Fruit fly (Drosophila melanogaster) whole organism, embryonic: ENCODE measurements around the gene Art8.
A peak's percentile ranks its signal among the peaks of the same experiment; 100 is the strongest.

Source experiments
- Atf-2 ChIP-seq: fragments of 200-800 bp; sonication (Bioruptor generic); optimal IDR thresholded peaks from 2 replicates; lab custom pipeline; 2016; ENCODE audit warnings: missing biosample characterization, missing genetic modification characterization
- Awh ChIP-seq: fragments of 200-800 bp; sonication (Bioruptor generic); IDR thresholded peaks from 2 replicates; pipeline ENCODE4, ENCODE4 v1.3.6; 2022; ENCODE audit warnings: missing biosample characterization, missing genetic modification characterization
- Bteb2 ChIP-seq: fragments of 200-800 bp; sonication (Bioruptor generic); optimal IDR thresholded peaks from 2 replicates; lab custom pipeline; 2016; ENCODE audit warnings: missing biosample characterization, missing genetic modification characterization
- CG10462 ChIP-seq: fragments of 200-800 bp; sonication (Bioruptor generic); optimal IDR thresholded peaks from 2 replicates; lab custom pipeline; 2016; ENCODE audit warnings: missing biosample characterization, missing genetic modification characterization
- CG11398 ChIP-seq: fragments of 200-800 bp; sonication (Bioruptor generic); optimal IDR thresholded peaks from 2 replicates; lab custom pipeline; 2016; ENCODE audit warnings: missing biosample characterization, missing genetic modification characterization
- CG13123 ChIP-seq: fragments of 200-800 bp; sonication (Bioruptor generic); optimal IDR thresholded peaks from 2 replicates; lab custom pipeline; 2016; ENCODE audit warnings: missing biosample characterization, missing genetic modification characterization
- CG14014 ChIP-seq: fragments of 200-800 bp; sonication (Bioruptor generic); IDR thresholded peaks from 2 replicates; pipeline ENCODE4 v1.3.6; 2022; ENCODE audit warnings: missing biosample characterization, missing genetic modification characterization
- CG1529 ChIP-seq: fragments of 200-800 bp; sonication (Bioruptor generic); optimal IDR thresholded peaks from 3 replicates; lab custom pipeline; 2018; ENCODE audit warnings: missing biosample characterization, missing genetic modification characterization
- CG1603 ChIP-seq: fragments of 200-800 bp; sonication (Bioruptor generic); optimal IDR thresholded peaks from 2 replicates; lab custom pipeline; 2019; ENCODE audit warnings: missing biosample characterization, mild to moderate bottlenecking, missing genetic modification characterization, moderate library complexity
- CG18476 ChIP-seq: fragments of 200-800 bp; sonication (Bioruptor generic); optimal IDR thresholded peaks from 2 replicates; lab custom pipeline; 2016; ENCODE audit warnings: missing biosample characterization, mild to moderate bottlenecking, missing genetic modification characterization
- CG2678 ChIP-seq: fragments of 200-800 bp; sonication (Bioruptor generic); optimal IDR thresholded peaks from 3 replicates; lab custom pipeline; 2019; ENCODE audit warnings: missing biosample characterization, mild to moderate bottlenecking, missing genetic modification characterization, moderate library complexity
- CG42726 ChIP-seq: fragments of 200-800 bp; sonication (Bioruptor generic); IDR thresholded peaks from 2 replicates; pipeline ENCODE4 v1.3.6; 2022; ENCODE audit warnings: missing biosample characterization, missing genetic modification characterization; ENCODE audit not compliant: partially characterized antibody
- CG6654 ChIP-seq: fragments of 200-800 bp; sonication (Bioruptor generic); optimal IDR thresholded peaks from 2 replicates; lab custom pipeline; 2017; ENCODE audit warnings: missing biosample characterization, mild to moderate bottlenecking, missing genetic modification characterization
- CG6813 ChIP-seq: fragments of 200-800 bp; sonication (Bioruptor generic); optimal IDR thresholded peaks from 2 replicates; lab custom pipeline; 2017; ENCODE audit warnings: missing biosample characterization, missing genetic modification characterization, mild to moderate bottlenecking, moderate library complexity, missing genetic modification reagents
- CG8089 ChIP-seq: fragments of 200-800 bp; sonication (Bioruptor generic); optimal IDR thresholded peaks from 3 replicates; lab custom pipeline; 2016; ENCODE audit warnings: missing biosample characterization, missing genetic modification characterization
- CG8359 ChIP-seq: fragments of 200-800 bp; sonication (Bioruptor generic); optimal IDR thresholded peaks from 2 replicates; lab custom pipeline; 2017; ENCODE audit warnings: missing biosample characterization, mild to moderate bottlenecking, missing genetic modification characterization, borderline replicate concordance
- CG9437 ChIP-seq: fragments of 200-800 bp; sonication (Bioruptor generic); optimal IDR thresholded peaks from 2 replicates; lab custom pipeline; 2018; ENCODE audit warnings: missing biosample characterization, mild to moderate bottlenecking, missing genetic modification characterization
- CG9876 ChIP-seq: fragments of 200-800 bp; sonication (Bioruptor generic); optimal IDR thresholded peaks from 2 replicates; lab custom pipeline; 2016; ENCODE audit warnings: missing biosample characterization, missing genetic modification characterization
- CoRest ChIP-seq: fragments of 200-800 bp; sonication (Bioruptor generic); optimal IDR thresholded peaks from 3 replicates; lab custom pipeline; 2018; ENCODE audit warnings: missing biosample characterization, mild to moderate bottlenecking, missing genetic modification characterization, moderate library complexity
- Dp ChIP-seq: fragments of 200-800 bp; sonication (Bioruptor generic); optimal IDR thresholded peaks from 2 replicates; lab custom pipeline; 2018; ENCODE audit warnings: missing biosample characterization, mild to moderate bottlenecking, missing genetic modification characterization, moderate library complexity
- Dref ChIP-seq: fragments of 200-800 bp; sonication (Bioruptor generic); IDR thresholded peaks from 2 replicates; pipeline ENCODE4 v1.3.6; 2022; ENCODE audit warnings: missing biosample characterization, missing genetic modification characterization
- Elba2 ChIP-seq: fragments of 200-800 bp; sonication (Bioruptor generic); optimal IDR thresholded peaks from 3 replicates; lab custom pipeline; 2016; ENCODE audit warnings: missing biosample characterization, missing genetic modification characterization
- Ets65A ChIP-seq: fragments of 200-800 bp; sonication (Bioruptor generic); peaks from one replicate; lab custom pipeline; 2016; ENCODE audit warnings: missing biosample characterization, missing genetic modification characterization
- Hr78 ChIP-seq, 2 experiments: fragments of 200-800 bp in 1 of 2; fragments of >200 bp in 1 of 2; sonication (Bioruptor generic) in 1 of 2; optimal IDR thresholded peaks; 2 replicates each; lab custom pipeline; 2017 to 2019; ENCODE audit warnings: missing biosample characterization in 2 of 2, missing genetic modification characterization in 2 of 2, mild to moderate bottlenecking in 1 of 2, moderate library complexity in 1 of 2
- Kr ChIP-seq: fragments of 200-800 bp; sonication (Bioruptor generic); optimal IDR thresholded peaks from 2 replicates; lab custom pipeline; 2017; ENCODE audit warnings: missing biosample characterization, mild to moderate bottlenecking, missing genetic modification characterization
- Max ChIP-seq: fragments of 200-800 bp; sonication (Bioruptor generic); optimal IDR thresholded peaks from 2 replicates; lab custom pipeline; 2016; ENCODE audit warnings: missing biosample characterization, mild to moderate bottlenecking, missing genetic modification characterization
- Nf-YC ChIP-seq: fragments of 200-800 bp; optimal IDR thresholded peaks from 3 replicates; lab custom pipeline; 2019; ENCODE audit warnings: missing biosample characterization, mild to moderate bottlenecking, missing genetic modification characterization, moderate library complexity
- Pdp1 ChIP-seq, 2 experiments: fragments of 200-800 bp; sonication (Bioruptor generic); optimal IDR thresholded peaks; 3 replicates each; lab custom pipeline; 2016; ENCODE audit warnings: missing biosample characterization in 2 of 2, missing genetic modification characterization in 2 of 2, mild to moderate bottlenecking in 1 of 2, moderate library complexity in 1 of 2
- Scr ChIP-seq: fragments of 200-800 bp; sonication (Bioruptor generic); IDR thresholded peaks from 2 replicates; pipeline ENCODE4 v1.3.6; 2022; ENCODE audit warnings: missing biosample characterization, missing genetic modification characterization; ENCODE audit not compliant: partially characterized antibody
- Sox100B ChIP-seq: fragments of 200-800 bp; sonication (Bioruptor generic); optimal IDR thresholded peaks from 3 replicates; lab custom pipeline; 2018; ENCODE audit warnings: missing biosample characterization, mild to moderate bottlenecking, missing genetic modification characterization
- bigmax ChIP-seq: fragments of 200-800 bp; sonication (Bioruptor generic); optimal IDR thresholded peaks from 2 replicates; lab custom pipeline; 2018; ENCODE audit warnings: missing biosample characterization, mild to moderate bottlenecking, missing genetic modification characterization
- btn ChIP-seq: fragments of 200-800 bp; sonication (Bioruptor generic); optimal IDR thresholded peaks from 2 replicates; lab custom pipeline; 2016; ENCODE audit warnings: missing biosample characterization, missing genetic modification characterization
- cad ChIP-seq: fragments of >200 bp; optimal IDR thresholded peaks from 2 replicates; lab custom pipeline; 2017; ENCODE audit warnings: missing biosample characterization, missing genetic modification characterization
- da ChIP-seq: fragments of 200-800 bp; sonication (Bioruptor generic); optimal IDR thresholded peaks from 2 replicates; lab custom pipeline; 2016; ENCODE audit warnings: missing biosample characterization, missing genetic modification characterization
- dmrt99B ChIP-seq: fragments of 200-800 bp; sonication (Bioruptor generic); optimal IDR thresholded peaks from 2 replicates; lab custom pipeline; 2018; ENCODE audit warnings: missing biosample characterization, mild to moderate bottlenecking, missing genetic modification characterization, moderate library complexity
- esg ChIP-seq: fragments of 200-800 bp; sonication (Bioruptor generic); conservative IDR thresholded peaks from 2 replicates; pipeline ENCODE4 v1.3.6; 2022; ENCODE audit warnings: missing biosample characterization, missing genetic modification characterization
- fd96Cb ChIP-seq: fragments of 200-800 bp; sonication (Bioruptor generic); optimal IDR thresholded peaks from 2 replicates; lab custom pipeline; 2018; ENCODE audit warnings: missing biosample characterization, mild to moderate bottlenecking, missing genetic modification characterization, moderate library complexity
- gcm ChIP-seq: fragments of 200-800 bp; sonication (Bioruptor generic); optimal IDR thresholded peaks from 2 replicates; lab custom pipeline; 2019; ENCODE audit warnings: missing biosample characterization, mild to moderate bottlenecking, missing genetic modification characterization, moderate library complexity
- gcm2 ChIP-seq: fragments of 200-800 bp; sonication (Bioruptor generic); optimal IDR thresholded peaks from 2 replicates; lab custom pipeline; 2016; ENCODE audit warnings: missing biosample characterization, missing genetic modification characterization
- gfzf ChIP-seq: fragments of 200-800 bp; sonication (Bioruptor generic); optimal IDR thresholded peaks from 2 replicates; lab custom pipeline; 2016; ENCODE audit warnings: missing biosample characterization, mild to moderate bottlenecking, missing genetic modification characterization, moderate library complexity
- gsb ChIP-seq: fragments of 200-800 bp; sonication (Bioruptor generic); IDR thresholded peaks from 2 replicates; pipeline ENCODE4 v1.3.6; 2022; ENCODE audit warnings: missing biosample characterization, missing genetic modification characterization
- h ChIP-seq: fragments of >200 bp; optimal IDR thresholded peaks from 2 replicates; lab custom pipeline; 2017
- lola ChIP-seq, 3 experiments: fragments of >200 bp in 2 of 3; fragments of 200-800 bp in 1 of 3; sonication (Bioruptor generic) in 1 of 3; optimal IDR thresholded peaks; 2 replicates each; lab custom pipeline; 2017 to 2019; ENCODE audit warnings: missing biosample characterization in 3 of 3, missing genetic modification characterization in 3 of 3, mild to moderate bottlenecking in 1 of 3, moderate library complexity in 1 of 3
- nau ChIP-seq: fragments of 200-800 bp; sonication (Bioruptor generic); optimal IDR thresholded peaks from 3 replicates; lab custom pipeline; 2017; ENCODE audit warnings: missing biosample characterization, mild to moderate bottlenecking, missing genetic modification characterization, missing genetic modification reagents
- nom ChIP-seq: fragments of 200-800 bp; sonication (Bioruptor generic); optimal IDR thresholded peaks from 2 replicates; lab custom pipeline; 2017; ENCODE audit warnings: missing biosample characterization, missing genetic modification characterization, mild to moderate bottlenecking, moderate library complexity, missing genetic modification reagents
- sens ChIP-seq: fragments of 200-800 bp; sonication (Bioruptor generic); peaks from one replicate; lab custom pipeline; 2016; ENCODE audit warnings: missing biosample characterization, missing genetic modification characterization
- sens-2 ChIP-seq: fragments of 200-800 bp; sonication (Bioruptor generic); IDR thresholded peaks from 2 replicates; pipeline ENCODE4 v1.3.6; 2022; ENCODE audit warnings: missing biosample characterization, missing genetic modification characterization
- sob ChIP-seq: fragments of 200-800 bp; sonication (Bioruptor generic); IDR thresholded peaks from 2 replicates; pipeline ENCODE4 v1.3.6; 2022; ENCODE audit warnings: missing biosample characterization, missing genetic modification characterization
- toy ChIP-seq: fragments of 200-800 bp; sonication (Bioruptor generic); IDR thresholded peaks from 2 replicates; pipeline ENCODE4 v1.3.6; 2022; ENCODE audit warnings: missing biosample characterization, missing genetic modification characterization
- unc-4 ChIP-seq: fragments of 200-800 bp; sonication (Bioruptor generic); IDR thresholded peaks from 2 replicates; pipeline ENCODE4 v1.3.6; 2022; ENCODE audit warnings: missing biosample characterization, missing genetic modification characterization; ENCODE audit not compliant: partially characterized antibody
- vnd ChIP-seq: fragments of 200-800 bp; sonication (Bioruptor generic); IDR thresholded peaks from 3 replicates; pipeline ENCODE4 v1.3.6; 2022; ENCODE audit warnings: missing biosample characterization, missing genetic modification characterization; ENCODE audit not compliant: partially characterized antibody
- z ChIP-seq: fragments of 200-800 bp; sonication (Bioruptor generic); IDR thresholded peaks from 3 replicates; pipeline ENCODE4 v1.3.6; 2022; ENCODE audit warnings: missing biosample characterization, missing genetic modification characterization

Gene Art8

DNA sequence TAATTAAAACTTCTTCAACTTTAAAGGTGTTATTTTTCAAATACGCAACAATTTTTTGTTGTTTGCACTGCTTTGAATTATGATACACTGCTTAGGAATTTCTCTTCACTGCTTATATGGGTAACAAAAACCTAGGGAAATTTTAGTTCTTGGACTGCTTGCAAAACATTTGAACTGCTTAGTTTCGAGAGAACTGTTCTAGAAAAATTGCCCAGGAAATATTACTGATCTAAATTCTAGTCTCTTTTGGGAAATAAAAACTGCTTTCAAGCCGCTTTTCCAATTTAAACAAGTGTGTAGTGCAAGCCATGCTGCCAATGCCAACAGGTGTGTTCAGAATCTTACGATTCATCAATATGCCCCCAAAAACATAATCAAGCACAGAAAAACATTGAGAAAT is 46.4 kb downstream of the Art8 start (continued):
- TF ChIP-seq sens (GFP tag; lab: Kevin White, UChicago) = peak; percentile 80
- TF ChIP-seq CG1529 (GFP tag; lab: Kevin White, UChicago) = no peak
- no peak for TF ChIP-seq Pdp1 (GFP tag; optimal IDR thresholded peaks at IDR 0.05; lab: Kevin White, UChicago)
- TF ChIP-seq CG10462 (GFP tag; lab: Kevin White, UChicago) = no peak
- TF ChIP-seq gsb = no peak
- no peak for TF ChIP-seq Nf-YC
- no peak for TF ChIP-seq fd96Cb (tag; lab: Kevin White, UChicago)
- TF ChIP-seq Kr (GFP tag; lab: Kevin White, UChicago) = no peak
- no peak for TF ChIP-seq CG42726
- no peak for TF ChIP-seq gcm2
- no peak for TF ChIP-seq z (GFP tag; lab: Robert Waterston, UW)
- TF ChIP-seq Scr (GFP tag; lab: Robert Waterston, UW) = no peak
- no peak for TF ChIP-seq sob (GFP tag; lab: Robert Waterston, UW)
- no peak for TF ChIP-seq nom
- peak; percentile 52 for TF ChIP-seq CG1603 (tag; lab: Kevin White, UChicago)
- no peak for TF ChIP-seq gcm (GFP tag; lab: Kevin White, UChicago)
- TF ChIP-seq vnd (GFP tag; lab: Robert Waterston, UW) = no peak
- no peak for TF ChIP-seq cad
- no peak for TF ChIP-seq CG9876 (GFP tag; lab: Kevin White, UChicago)
- TF ChIP-seq Dref (GFP tag; lab: Robert Waterston, UW) = no peak
- no peak for TF ChIP-seq Atf-2 (GFP tag; lab: Kevin White, UChicago)
- no peak for TF ChIP-seq Ets65A
- no peak for TF ChIP-seq nau
- TF ChIP-seq unc-4 = no peak
- peak; percentile 61 for TF ChIP-seq CoRest (tag; lab: Kevin White, UChicago)
- TF ChIP-seq da (GFP tag; lab: Kevin White, UChicago) = no peak
- peak; percentile 31 for TF ChIP-seq Dp
- TF ChIP-seq btn (GFP tag; lab: Kevin White, UChicago) = no peak
- TF ChIP-seq CG9437 (GFP tag; lab: Kevin White, UChicago) = no peak
- TF ChIP-seq CG13123 = no peak
- TF ChIP-seq CG11398 (GFP tag; lab: Kevin White, UChicago) = no peak
- TF ChIP-seq Max = no peak
- TF ChIP-seq sens-2 = no peak
- TF ChIP-seq Sox100B (GFP tag; lab: Kevin White, UChicago) = no peak
- no peak for TF ChIP-seq CG2678 (tag; lab: Kevin White, UChicago)
- no peak for TF ChIP-seq esg
- no peak for TF ChIP-seq dmrt99B (tag; lab: Kevin White, UChicago)
- TF ChIP-seq Bteb2 (GFP tag; lab: Kevin White, UChicago) = no peak
- TF ChIP-seq Elba2 = no peak
- no peak for TF ChIP-seq Awh (GFP tag; lab: Robert Waterston, UW)
- no peak for TF ChIP-seq CG6654 (GFP tag; lab: Kevin White, UChicago)
- no peak for TF ChIP-seq CG14014
- no peak for TF ChIP-seq CG6813 (GFP tag; lab: Kevin White, UChicago)
- no peak for TF ChIP-seq toy (GFP tag; lab: Robert Waterston, UW)
- no peak for TF ChIP-seq CG8359 (GFP tag; lab: Kevin White, UChicago)
- no peak for TF ChIP-seq bigmax (GFP tag; lab: Kevin White, UChicago)
- no peak for TF ChIP-seq CG18476 (GFP tag; lab: Kevin White, UChicago)
- no peak for TF ChIP-seq h
- TF ChIP-seq lola (GFP tag; optimal IDR thresholded peaks at IDR 0.05; lab: Kevin White, UChicago) = peak in 1 of 3 experiments; percentile 21
- no peak for TF ChIP-seq CG8089 (GFP tag; lab: Kevin White, UChicago)
- TF ChIP-seq Hr78 (GFP tag; optimal IDR thresholded peaks at IDR 0.05; lab: Kevin White, UChicago) = no peak
- TF ChIP-seq gfzf (GFP tag; lab: Kevin White, UChicago) = no peak
